Fruit fly (Drosophila melanogaster) whole organism, embryonic: Measurements from ENCODE around the gene CG32801.
A peak's percentile ranks its signal among the peaks of the same experiment; 100 is the strongest.

Source experiments
- Adf1 ChIP-seq: fragments of 200-800 bp; sonication (Bioruptor generic); IDR thresholded peaks from 2 replicates; pipeline ENCODE4 v1.3.6; 2022; ENCODE audit warnings: missing biosample characterization, missing genetic modification characterization
- Antp ChIP-seq: fragments of 200-800 bp; sonication (Bioruptor generic); optimal IDR thresholded peaks from 3 replicates; lab custom pipeline; 2016; ENCODE audit warnings: missing biosample characterization, missing genetic modification characterization
- CG10543 ChIP-seq: fragments of 200-800 bp; sonication (Bioruptor generic); optimal IDR thresholded peaks from 3 replicates; lab custom pipeline; 2017; ENCODE audit warnings: missing biosample characterization, mild to moderate bottlenecking, missing genetic modification characterization, moderate library complexity
- CG11247 ChIP-seq: fragments of 200-800 bp; sonication (Bioruptor generic); IDR thresholded peaks from 2 replicates; pipeline ENCODE4 v1.3.6; 2022; ENCODE audit warnings: missing biosample characterization, missing genetic modification characterization
- CG11723 ChIP-seq: fragments of 200-800 bp; sonication (Bioruptor generic); optimal IDR thresholded peaks from 2 replicates; lab custom pipeline; 2017; ENCODE audit warnings: missing biosample characterization, mild to moderate bottlenecking, missing genetic modification characterization
- CG1233 ChIP-seq: fragments of 200-800 bp; sonication (Bioruptor generic); optimal IDR thresholded peaks from 4 replicates; lab custom pipeline; 2018; ENCODE audit warnings: missing biosample characterization, mild to moderate bottlenecking, missing genetic modification characterization
- CG12391 ChIP-seq: fragments of 200-800 bp; sonication (Bioruptor generic); optimal IDR thresholded peaks from 3 replicates; lab custom pipeline; 2018; ENCODE audit warnings: missing biosample characterization, mild to moderate bottlenecking, missing genetic modification characterization, moderate library complexity
- CG12744 ChIP-seq: fragments of 200-800 bp; sonication (Bioruptor generic); optimal IDR thresholded peaks from 2 replicates; lab custom pipeline; 2016; ENCODE audit warnings: missing biosample characterization, missing genetic modification characterization
- CG14441 ChIP-seq: fragments of 200-800 bp; sonication (Bioruptor generic); IDR thresholded peaks from 2 replicates; pipeline ENCODE4 v1.3.6; 2022; ENCODE audit warnings: missing biosample characterization, missing genetic modification characterization
- CG1603 ChIP-seq: fragments of 200-800 bp; sonication (Bioruptor generic); optimal IDR thresholded peaks from 2 replicates; lab custom pipeline; 2019; ENCODE audit warnings: missing biosample characterization, mild to moderate bottlenecking, missing genetic modification characterization, moderate library complexity
- CG18011 ChIP-seq: fragments of 200-800 bp; sonication (Bioruptor generic); optimal IDR thresholded peaks from 2 replicates; lab custom pipeline; 2017; ENCODE audit warnings: missing biosample characterization, missing genetic modification characterization, mild to moderate bottlenecking, moderate library complexity, missing genotype
- CG18599 ChIP-seq: fragments of 200-800 bp; sonication (Bioruptor generic); optimal IDR thresholded peaks from 3 replicates; lab custom pipeline; 2017; ENCODE audit warnings: missing biosample characterization, missing genetic modification characterization, mild to moderate bottlenecking, moderate library complexity, missing genetic modification reagents
- CG18619 ChIP-seq: fragments of 200-800 bp; sonication (Bioruptor generic); optimal IDR thresholded peaks from 3 replicates; lab custom pipeline; 2017; ENCODE audit warnings: missing biosample characterization, mild to moderate bottlenecking, missing genetic modification characterization
- CG2678 ChIP-seq: fragments of 200-800 bp; sonication (Bioruptor generic); optimal IDR thresholded peaks from 3 replicates; lab custom pipeline; 2019; ENCODE audit warnings: missing biosample characterization, mild to moderate bottlenecking, missing genetic modification characterization, moderate library complexity
- CG32772 ChIP-seq: fragments of 200-800 bp; sonication (Bioruptor generic); IDR thresholded peaks from 2 replicates; pipeline ENCODE4 v1.3.6; 2022; ENCODE audit warnings: missing biosample characterization, missing genetic modification characterization
- CG6272 ChIP-seq: fragments of 200-800 bp; sonication (Bioruptor generic); IDR thresholded peaks from 2 replicates; pipeline ENCODE4 v1.3.6; 2022; ENCODE audit warnings: missing biosample characterization, missing genetic modification characterization
- CG8281 ChIP-seq: fragments of 200-800 bp; sonication (Bioruptor generic); optimal IDR thresholded peaks from 2 replicates; lab custom pipeline; 2018; ENCODE audit warnings: missing biosample characterization, mild to moderate bottlenecking, missing genetic modification characterization, moderate library complexity
- CHES-1-like ChIP-seq: fragments of 200-800 bp; sonication (Bioruptor generic); optimal IDR thresholded peaks from 2 replicates; lab custom pipeline; 2016; ENCODE audit warnings: missing biosample characterization, missing genetic modification characterization
- Dad ChIP-seq: fragments of 200-800 bp; sonication (Bioruptor generic); optimal IDR thresholded peaks from 3 replicates; lab custom pipeline; 2016; ENCODE audit warnings: missing biosample characterization, missing genetic modification characterization
- Dp ChIP-seq: fragments of 200-800 bp; sonication (Bioruptor generic); optimal IDR thresholded peaks from 2 replicates; lab custom pipeline; 2018; ENCODE audit warnings: missing biosample characterization, mild to moderate bottlenecking, missing genetic modification characterization, moderate library complexity
- Hand ChIP-seq: fragments of 200-800 bp; sonication (Bioruptor generic); optimal IDR thresholded peaks from 2 replicates; lab custom pipeline; 2017; ENCODE audit warnings: mild to moderate bottlenecking, missing biosample characterization, missing genetic modification reagents, missing genetic modification characterization
- Lim3 ChIP-seq: fragments of 200-800 bp; sonication (Bioruptor generic); IDR thresholded peaks from 2 replicates; pipeline ENCODE4 v1.3.6; 2022; ENCODE audit warnings: missing biosample characterization, missing genetic modification characterization
- Mrtf ChIP-seq: fragments of 200-800 bp; sonication (Bioruptor generic); IDR thresholded peaks from 3 replicates; pipeline ENCODE4 v1.3.6; 2022; ENCODE audit warnings: missing biosample characterization, missing genetic modification characterization
- Myb ChIP-seq: fragments of 200-800 bp; sonication (Bioruptor generic); optimal IDR thresholded peaks from 2 replicates; lab custom pipeline; 2016; ENCODE audit warnings: missing biosample characterization, missing genetic modification characterization
- NFAT ChIP-seq: fragments of 200-800 bp; sonication (Bioruptor generic); IDR thresholded peaks from 2 replicates; pipeline ENCODE4 v1.3.6; 2022; ENCODE audit warnings: missing biosample characterization, missing genetic modification characterization
- Nf-YB ChIP-seq: fragments of 200-800 bp; sonication (Bioruptor generic); optimal IDR thresholded peaks from 3 replicates; lab custom pipeline; 2019; ENCODE audit warnings: missing biosample characterization, mild to moderate bottlenecking, missing genetic modification characterization, moderate library complexity
- ac ChIP-seq: fragments of 200-800 bp; sonication (Bioruptor generic); optimal IDR thresholded peaks from 3 replicates; lab custom pipeline; 2017; ENCODE audit warnings: missing biosample characterization, mild to moderate bottlenecking, missing genetic modification characterization
- ase ChIP-seq: fragments of 200-800 bp; sonication (Bioruptor generic); IDR thresholded peaks from 3 replicates; pipeline ENCODE4 v1.3.6; 2022; ENCODE audit warnings: missing biosample characterization, missing genetic modification characterization
- bbx ChIP-seq: fragments of 200-800 bp; sonication (Bioruptor generic); IDR thresholded peaks from 2 replicates; pipeline ENCODE4 v1.3.6; 2022; ENCODE audit warnings: missing biosample characterization, missing genetic modification characterization; ENCODE audit not compliant: partially characterized antibody
- chm ChIP-seq: fragments of 200-800 bp; sonication (Bioruptor generic); IDR thresholded peaks from 2 replicates; pipeline ENCODE4 v1.3.6; 2022; ENCODE audit warnings: missing biosample characterization, missing genetic modification characterization
- croc ChIP-seq: fragments of 200-800 bp; sonication (Bioruptor generic); conservative IDR thresholded peaks from 3 replicates; pipeline ENCODE4 v1.3.6; 2022; ENCODE audit warnings: missing biosample characterization, missing genetic modification characterization
- dan ChIP-seq: fragments of 200-800 bp; sonication (Bioruptor generic); IDR thresholded peaks from 2 replicates; pipeline ENCODE4 v1.3.6; 2022; ENCODE audit warnings: missing biosample characterization, missing genetic modification characterization
- dimm ChIP-seq: fragments of 200-800 bp; sonication (Bioruptor generic); IDR thresholded peaks from 2 replicates; pipeline ENCODE4 v1.3.6; 2022; ENCODE audit warnings: missing biosample characterization, missing genetic modification characterization
- dysf ChIP-seq: fragments of 200-800 bp; sonication (Bioruptor generic); IDR thresholded peaks from 3 replicates; pipeline ENCODE4 v1.3.6; 2022; ENCODE audit warnings: missing biosample characterization, missing genetic modification characterization
- fru ChIP-seq: fragments of >200 bp; optimal IDR thresholded peaks from 2 replicates; lab custom pipeline; 2017
- fu2 ChIP-seq: fragments of 200-800 bp; sonication (Bioruptor generic); optimal IDR thresholded peaks from 2 replicates; lab custom pipeline; 2016; ENCODE audit warnings: missing biosample characterization, missing genetic modification characterization
- gcm2 ChIP-seq: fragments of 200-800 bp; sonication (Bioruptor generic); optimal IDR thresholded peaks from 2 replicates; lab custom pipeline; 2016; ENCODE audit warnings: missing biosample characterization, missing genetic modification characterization
- grn ChIP-seq: fragments of 200-800 bp; sonication (Bioruptor generic); optimal IDR thresholded peaks from 3 replicates; lab custom pipeline; 2017; ENCODE audit warnings: missing biosample characterization, missing genetic modification characterization
- gt ChIP-seq: fragments of 200-800 bp; sonication (Bioruptor generic); IDR thresholded peaks from 2 replicates; pipeline ENCODE4 v1.3.6; 2022; ENCODE audit warnings: missing biosample characterization, missing genetic modification characterization
- insv ChIP-seq, 2 experiments: fragments of 200-800 bp; sonication (Bioruptor generic); optimal IDR thresholded peaks; 3 replicates each; lab custom pipeline; 2016 to 2018; ENCODE audit warnings: missing biosample characterization in 2 of 2, missing genetic modification characterization in 2 of 2
- mld ChIP-seq: fragments of 200-800 bp; sonication (Bioruptor generic); IDR thresholded peaks from 3 replicates; pipeline ENCODE4 v1.3.6; 2022; ENCODE audit warnings: missing biosample characterization, missing genetic modification characterization; ENCODE audit not compliant: partially characterized antibody
- nau ChIP-seq: fragments of 200-800 bp; sonication (Bioruptor generic); optimal IDR thresholded peaks from 3 replicates; lab custom pipeline; 2017; ENCODE audit warnings: missing biosample characterization, mild to moderate bottlenecking, missing genetic modification characterization, missing genetic modification reagents
- nom ChIP-seq: fragments of 200-800 bp; sonication (Bioruptor generic); optimal IDR thresholded peaks from 2 replicates; lab custom pipeline; 2017; ENCODE audit warnings: missing biosample characterization, missing genetic modification characterization, mild to moderate bottlenecking, moderate library complexity, missing genetic modification reagents
- pita ChIP-seq: fragments of 200-800 bp; sonication (Bioruptor generic); optimal IDR thresholded peaks from 2 replicates; lab custom pipeline; 2017; ENCODE audit warnings: missing biosample characterization, mild to moderate bottlenecking, missing genetic modification characterization
- run ChIP-seq: fragments of 200-800 bp; sonication (Bioruptor generic); optimal IDR thresholded peaks from 3 replicates; lab custom pipeline; 2018; ENCODE audit warnings: missing biosample characterization, mild to moderate bottlenecking, missing genetic modification characterization
- shn ChIP-seq: fragments of 200-800 bp; sonication (Bioruptor generic); optimal IDR thresholded peaks from 3 replicates; lab custom pipeline; 2016; ENCODE audit warnings: missing biosample characterization, missing genetic modification characterization
- usp ChIP-seq: fragments of >200 bp; optimal IDR thresholded peaks from 2 replicates; lab custom pipeline; 2017; ENCODE audit warnings: missing biosample characterization, missing genetic modification characterization
- vnd ChIP-seq: fragments of 200-800 bp; sonication (Bioruptor generic); IDR thresholded peaks from 3 replicates; pipeline ENCODE4 v1.3.6; 2022; ENCODE audit warnings: missing biosample characterization, missing genetic modification characterization; ENCODE audit not compliant: partially characterized antibody
- vvl ChIP-seq: fragments of 200-800 bp; sonication (Bioruptor generic); IDR thresholded peaks from 2 replicates; pipeline ENCODE4 v1.3.6; 2022; ENCODE audit warnings: missing biosample characterization, missing genetic modification characterization
- zen2 ChIP-seq: fragments of 200-800 bp; sonication (Bioruptor generic); IDR thresholded peaks from 3 replicates; pipeline ENCODE4 v1.3.6; 2022; ENCODE audit warnings: missing biosample characterization, missing genetic modification characterization; ENCODE audit not compliant: partially characterized antibody

CG32801 gene

dm6 chrX:1861620-1862184 lies 41.3 kb downstream of the CG32801 start, which contains the start of gene deltaCOP (continued):
- TF ChIP-seq grn (GFP tag; lab: Kevin White, UChicago): no peak
- TF ChIP-seq CG10543: peak; percentile 79
- peak; percentile 78 for TF ChIP-seq CG12391 (tag; lab: Kevin White, UChicago)
- TF ChIP-seq Lim3 (GFP tag; lab: Robert Waterston, UW): no peak
- peak in 1 of 2 experiments; percentile 39 for TF ChIP-seq insv (GFP tag; optimal IDR thresholded peaks at IDR 0.05; lab: Kevin White, UChicago)
- peak; percentile 87 for TF ChIP-seq CG32772 (GFP tag; lab: Robert Waterston, UW)
- peak; percentile 91 for TF ChIP-seq Antp (GFP tag; lab: Kevin White, UChicago)
- TF ChIP-seq CG8281 (tag; lab: Kevin White, UChicago): no peak
- peak; percentile 59 for TF ChIP-seq CG6272 (GFP tag; lab: Robert Waterston, UW)
- TF ChIP-seq CG11247 (GFP tag; lab: Robert Waterston, UW): peak; percentile 79
- TF ChIP-seq CHES-1-like (GFP tag; lab: Kevin White, UChicago): peak; percentile 94
- peak; percentile 42 for TF ChIP-seq gcm2 (GFP tag; lab: Kevin White, UChicago)
- peak; percentile 90 for TF ChIP-seq dysf
- TF ChIP-seq ase (GFP tag; lab: Robert Waterston, UW): peak; percentile 74; the same call in 2 of the 3 replicates
- TF ChIP-seq CG1603 (tag; lab: Kevin White, UChicago): no peak
- TF ChIP-seq croc (GFP tag; lab: Robert Waterston, UW): peak; percentile 71
- TF ChIP-seq Hand (GFP tag; lab: Kevin White, UChicago): peak; percentile 13
- TF ChIP-seq CG18599 (GFP tag; lab: Kevin White, UChicago): no peak
- peak; percentile 94 for TF ChIP-seq fu2
- TF ChIP-seq Dad: peak; percentile 89
- peak; percentile 53 for TF ChIP-seq CG11723 (GFP tag; lab: Kevin White, UChicago)
- no peak for TF ChIP-seq CG2678 (tag; lab: Kevin White, UChicago)
- peak; percentile 75 for TF ChIP-seq CG14441
- peak; percentile 63 for TF ChIP-seq NFAT (GFP tag; lab: Robert Waterston, UW)
- peak; percentile 45 for TF ChIP-seq Dp (GFP tag; lab: Kevin White, UChicago)
- TF ChIP-seq CG18011: peak; percentile 55
- no peak for TF ChIP-seq pita (GFP tag; lab: Kevin White, UChicago)
- TF ChIP-seq CG18619 (GFP tag; lab: Kevin White, UChicago): peak; percentile 74
- TF ChIP-seq chm (GFP tag; lab: Robert Waterston, UW): 0 out of 2 replicates have a peak, but pooled peaks have one; percentile 29
- TF ChIP-seq nau: no peak
- peak; percentile 69; the same call in 2 of the 3 replicates for TF ChIP-seq Mrtf (GFP tag; lab: Robert Waterston, UW)
- TF ChIP-seq zen2: no peak
- peak; percentile 17; the same call in 1 of the 2 replicates for TF ChIP-seq bbx
- peak; percentile 83 for TF ChIP-seq CG12744
- no peak for TF ChIP-seq dan (GFP tag; lab: Robert Waterston, UW)
- peak; percentile 73 for TF ChIP-seq CG1233
- no peak for TF ChIP-seq ac (GFP tag; lab: Kevin White, UChicago)
- no peak for TF ChIP-seq dimm (GFP tag; lab: Robert Waterston, UW)
- TF ChIP-seq usp (GFP tag; lab: Kevin White, UChicago): no peak
- peak; percentile 30 for TF ChIP-seq run (tag; lab: Kevin White, UChicago)
- no peak for TF ChIP-seq fru (lab: Kevin White, UChicago)
- peak; percentile 45 for TF ChIP-seq Adf1 (GFP tag; lab: Robert Waterston, UW)
- peak; percentile 84 for TF ChIP-seq vvl
- peak; percentile 61 for TF ChIP-seq nom (GFP tag; lab: Kevin White, UChicago)
- no peak for TF ChIP-seq gt (GFP tag; lab: Robert Waterston, UW)
- no peak for TF ChIP-seq mld (GFP tag; lab: Robert Waterston, UW)
- TF ChIP-seq Nf-YB: peak; percentile 50
- TF ChIP-seq vnd (GFP tag; lab: Robert Waterston, UW): no peak
- peak; percentile 92 for TF ChIP-seq Myb
- peak; percentile 94 for TF ChIP-seq shn (GFP tag; lab: Kevin White, UChicago)
